Fruit fly (Drosophila melanogaster) whole organism, embryonic: ENCODE results near the gene Actn.

Experiments
- Bgb ChIP-seq: fragments of 200-800 bp; sonication (Bioruptor generic); IDR thresholded peaks from 2 replicates; pipeline ENCODE4 v1.3.6; 2022; ENCODE audit warnings: missing biosample characterization, missing genetic modification characterization; ENCODE audit not compliant: partially characterized antibody
- CG10147 ChIP-seq: fragments of 200-800 bp; sonication (Bioruptor generic); optimal IDR thresholded peaks from 2 replicates; lab custom pipeline; 2019; ENCODE audit warnings: missing biosample characterization, mild to moderate bottlenecking, missing genetic modification characterization, moderate library complexity
- CG11398 ChIP-seq: fragments of 200-800 bp; sonication (Bioruptor generic); optimal IDR thresholded peaks from 2 replicates; lab custom pipeline; 2016; ENCODE audit warnings: missing biosample characterization, missing genetic modification characterization
- CG12744 ChIP-seq: fragments of 200-800 bp; sonication (Bioruptor generic); optimal IDR thresholded peaks from 2 replicates; lab custom pipeline; 2016; ENCODE audit warnings: missing biosample characterization, missing genetic modification characterization
- CG12769 ChIP-seq: fragments of 200-800 bp; sonication (Bioruptor generic); optimal IDR thresholded peaks from 2 replicates; lab custom pipeline; 2019; ENCODE audit warnings: missing biosample characterization, mild to moderate bottlenecking, missing genetic modification characterization, moderate library complexity
- CG14014 ChIP-seq: fragments of 200-800 bp; sonication (Bioruptor generic); IDR thresholded peaks from 2 replicates; pipeline ENCODE4 v1.3.6; 2022; ENCODE audit warnings: missing biosample characterization, missing genetic modification characterization
- CG15269 ChIP-seq: fragments of 200-800 bp; sonication (Bioruptor generic); optimal IDR thresholded peaks from 2 replicates; lab custom pipeline; 2018; ENCODE audit warnings: missing biosample characterization, mild to moderate bottlenecking, missing genetic modification characterization, moderate library complexity
- CG15696 ChIP-seq: fragments of 200-800 bp; sonication (Bioruptor generic); optimal IDR thresholded peaks from 2 replicates; lab custom pipeline; 2019; ENCODE audit warnings: missing biosample characterization, mild to moderate bottlenecking, missing genetic modification characterization, moderate library complexity
- CG2129 ChIP-seq: fragments of 200-800 bp; sonication (Bioruptor generic); IDR thresholded peaks from 2 replicates; pipeline ENCODE4 v1.3.6; 2022; ENCODE audit warnings: missing biosample characterization, missing genetic modification characterization; ENCODE audit not compliant: partially characterized antibody
- CG2889 ChIP-seq: fragments of 200-800 bp; sonication (Bioruptor generic); IDR thresholded peaks from 3 replicates; pipeline ENCODE4 v1.3.6; 2022; ENCODE audit warnings: missing biosample characterization, missing genetic modification characterization
- CG30020 ChIP-seq: fragments of 200-800 bp; optimal IDR thresholded peaks from 2 replicates; lab custom pipeline; 2019; ENCODE audit warnings: missing biosample characterization, mild to moderate bottlenecking, missing genetic modification characterization, moderate library complexity
- CG31441 ChIP-seq: fragments of 200-800 bp; sonication (Bioruptor generic); IDR thresholded peaks from 2 replicates; pipeline ENCODE4 v1.3.6; 2022; ENCODE audit warnings: missing biosample characterization, missing genetic modification characterization
- CG34376 ChIP-seq: fragments of 200-800 bp; sonication (Bioruptor generic); optimal IDR thresholded peaks from 2 replicates; lab custom pipeline; 2018; ENCODE audit warnings: missing biosample characterization, mild to moderate bottlenecking, missing genetic modification characterization
- CG42726 ChIP-seq: fragments of 200-800 bp; sonication (Bioruptor generic); IDR thresholded peaks from 2 replicates; pipeline ENCODE4 v1.3.6; 2022; ENCODE audit warnings: missing biosample characterization, missing genetic modification characterization; ENCODE audit not compliant: partially characterized antibody
- CG4360 ChIP-seq: fragments of 200-800 bp; sonication (Bioruptor generic); IDR thresholded peaks from 2 replicates; pipeline ENCODE4 v1.3.6; 2022; ENCODE audit warnings: missing biosample characterization, missing genetic modification characterization
- CG4707 ChIP-seq: fragments of 200-800 bp; sonication (Bioruptor generic); optimal IDR thresholded peaks from 2 replicates; lab custom pipeline; 2018; ENCODE audit warnings: missing biosample characterization, mild to moderate bottlenecking, missing genetic modification characterization, moderate library complexity
- CG6689 ChIP-seq: fragments of 200-800 bp; sonication (Bioruptor generic); IDR thresholded peaks from 2 replicates; pipeline ENCODE4 v1.3.6; 2022; ENCODE audit warnings: missing biosample characterization, missing genetic modification characterization
- CG6765 ChIP-seq: fragments of 200-800 bp; sonication (Bioruptor generic); optimal IDR thresholded peaks from 3 replicates; lab custom pipeline; 2017; ENCODE audit warnings: missing biosample characterization, mild to moderate bottlenecking, missing genetic modification characterization
- CG7556 ChIP-seq: fragments of 200-800 bp; sonication (Bioruptor generic); optimal IDR thresholded peaks from 2 replicates; lab custom pipeline; 2017; ENCODE audit warnings: missing biosample characterization, mild to moderate bottlenecking, missing genetic modification characterization
- CG8290 ChIP-seq, 3 experiments: fragments of 200-800 bp; sonication (Bioruptor generic); optimal IDR thresholded peaks; 2 replicates each; lab custom pipeline; 2016 to 2019; ENCODE audit warnings: missing biosample characterization in 3 of 3, missing genetic modification characterization in 3 of 3, mild to moderate bottlenecking in 2 of 3, moderate library complexity in 1 of 3
- Eip74EF ChIP-seq, 2 experiments: fragments of 200-800 bp in 1 of 2; fragments of >200 bp in 1 of 2; sonication (Bioruptor generic) in 1 of 2; optimal IDR thresholded peaks; 2 replicates each; lab custom pipeline; 2017 to 2019; ENCODE audit warnings: missing biosample characterization in 2 of 2, missing genetic modification characterization in 2 of 2, mild to moderate bottlenecking in 1 of 2, moderate library complexity in 1 of 2
- MBD-R2 ChIP-seq: fragments of 200-800 bp; sonication (Bioruptor generic); IDR thresholded peaks from 2 replicates; pipeline ENCODE4 v1.3.6; 2022; ENCODE audit warnings: missing biosample characterization, missing genetic modification characterization
- Meics ChIP-seq: fragments of 200-800 bp; sonication (Bioruptor generic); optimal IDR thresholded peaks from 2 replicates; lab custom pipeline; 2017; ENCODE audit warnings: missing biosample characterization, mild to moderate bottlenecking, missing genetic modification characterization
- Myb ChIP-seq: fragments of 200-800 bp; sonication (Bioruptor generic); optimal IDR thresholded peaks from 2 replicates; lab custom pipeline; 2016; ENCODE audit warnings: missing biosample characterization, missing genetic modification characterization
- Neu2 ChIP-seq: fragments of 200-800 bp; sonication (Bioruptor generic); optimal IDR thresholded peaks from 3 replicates; lab custom pipeline; 2016; ENCODE audit warnings: missing biosample characterization, missing genetic modification characterization, borderline replicate concordance
- Nf-YA ChIP-seq: fragments of 200-800 bp; sonication (Bioruptor generic); IDR thresholded peaks from 2 replicates; pipeline ENCODE4 v1.3.6; 2022; ENCODE audit warnings: missing biosample characterization, missing genetic modification characterization
- Nf-YB ChIP-seq: fragments of 200-800 bp; sonication (Bioruptor generic); optimal IDR thresholded peaks from 3 replicates; lab custom pipeline; 2019; ENCODE audit warnings: missing biosample characterization, mild to moderate bottlenecking, missing genetic modification characterization, moderate library complexity
- NfI ChIP-seq: fragments of 200-800 bp; sonication (Bioruptor generic); optimal IDR thresholded peaks from 3 replicates; lab custom pipeline; 2018; ENCODE audit warnings: missing biosample characterization, mild to moderate bottlenecking, missing genetic modification characterization, moderate library complexity
- Opbp ChIP-seq: fragments of 200-800 bp; sonication (Bioruptor generic); IDR thresholded peaks from 3 replicates; pipeline ENCODE4 v1.3.6; 2022; ENCODE audit warnings: missing biosample characterization, missing genetic modification characterization; ENCODE audit not compliant: partially characterized antibody
- bab2 ChIP-seq: fragments of 200-800 bp; sonication (Bioruptor generic); optimal IDR thresholded peaks from 2 replicates; lab custom pipeline; 2016; ENCODE audit warnings: missing biosample characterization, missing genetic modification characterization
- btn ChIP-seq: fragments of 200-800 bp; sonication (Bioruptor generic); optimal IDR thresholded peaks from 2 replicates; lab custom pipeline; 2016; ENCODE audit warnings: missing biosample characterization, missing genetic modification characterization
- disco-r ChIP-seq: fragments of 200-800 bp; sonication (Bioruptor generic); optimal IDR thresholded peaks from 2 replicates; lab custom pipeline; 2016; ENCODE audit warnings: missing biosample characterization, missing genetic modification characterization
- grau ChIP-seq: fragments of 200-800 bp; optimal IDR thresholded peaks from 3 replicates; lab custom pipeline; 2019; ENCODE audit warnings: missing biosample characterization, mild to moderate bottlenecking, missing genetic modification characterization, moderate library complexity
- ham ChIP-seq: fragments of 200-800 bp; sonication (Bioruptor generic); IDR thresholded peaks from 2 replicates; pipeline ENCODE4 v1.3.6; 2022; ENCODE audit warnings: missing biosample characterization, missing genetic modification characterization
- lmd ChIP-seq: fragments of 200-800 bp; sonication (Bioruptor generic); IDR thresholded peaks from 2 replicates; pipeline ENCODE4 v1.3.6; 2022; ENCODE audit warnings: missing biosample characterization, missing genetic modification characterization
- nerfin-2 ChIP-seq: fragments of 200-800 bp; sonication (Bioruptor generic); IDR thresholded peaks from 2 replicates; pipeline ENCODE4 v1.3.6; 2022; ENCODE audit warnings: missing biosample characterization, missing genetic modification characterization; ENCODE audit not compliant: partially characterized antibody
- oc ChIP-seq: fragments of 200-800 bp; sonication (Bioruptor generic); optimal IDR thresholded peaks from 2 replicates; lab custom pipeline; 2018; ENCODE audit warnings: missing biosample characterization, mild to moderate bottlenecking, missing genetic modification characterization, moderate library complexity
- onecut ChIP-seq: fragments of 200-800 bp; sonication (Bioruptor generic); IDR thresholded peaks from 2 replicates; pipeline ENCODE4 v1.3.6; 2022; ENCODE audit warnings: missing biosample characterization, missing genetic modification characterization
- p53 ChIP-seq: fragments of 200-800 bp; sonication (Bioruptor generic); optimal IDR thresholded peaks from 2 replicates; lab custom pipeline; 2016; ENCODE audit warnings: missing biosample characterization, missing genetic modification characterization
- pfk ChIP-seq: fragments of 200-800 bp; sonication (Bioruptor generic); optimal IDR thresholded peaks from 2 replicates; lab custom pipeline; 2018; ENCODE audit warnings: missing biosample characterization, mild to moderate bottlenecking, missing genetic modification characterization, moderate library complexity
- phol ChIP-seq: fragments of 200-800 bp; sonication (Bioruptor generic); optimal IDR thresholded peaks from 3 replicates; lab custom pipeline; 2018; ENCODE audit warnings: missing biosample characterization, mild to moderate bottlenecking, missing genetic modification characterization, moderate library complexity
- ro ChIP-seq: fragments of 200-800 bp; sonication (Bioruptor generic); IDR thresholded peaks from 2 replicates; pipeline ENCODE4 v1.3.6; 2022; ENCODE audit warnings: missing biosample characterization, missing genetic modification characterization
- sima ChIP-seq: fragments of 200-800 bp; sonication (Bioruptor generic); optimal IDR thresholded peaks from 2 replicates; lab custom pipeline; 2016; ENCODE audit warnings: missing biosample characterization, missing genetic modification characterization
- slbo ChIP-seq: fragments of 200-800 bp; sonication (Bioruptor generic); IDR thresholded peaks from 2 replicates; pipeline ENCODE4 v1.3.6; 2022; ENCODE audit warnings: missing biosample characterization, missing genetic modification characterization
- stc ChIP-seq: fragments of 200-800 bp; sonication (Bioruptor generic); IDR thresholded peaks from 2 replicates; pipeline ENCODE4 v1.3.6; 2022; ENCODE audit warnings: missing biosample characterization, missing genetic modification characterization
- tio ChIP-seq: fragments of 200-800 bp; sonication (Bioruptor generic); optimal IDR thresholded peaks from 2 replicates; lab custom pipeline; 2017; ENCODE audit warnings: missing biosample characterization, missing genetic modification characterization, inconsistent platforms
- tll ChIP-seq, 2 experiments: fragments of 200-800 bp in 1 of 2; fragments of >200 bp in 1 of 2; sonication (Bioruptor generic) in 1 of 2; optimal IDR thresholded peaks; 2 replicates each; lab custom pipeline; 2017 to 2019; ENCODE audit warnings: missing biosample characterization in 2 of 2, missing genetic modification characterization in 2 of 2, mild to moderate bottlenecking in 1 of 2, moderate library complexity in 1 of 2
- unc-4 ChIP-seq: fragments of 200-800 bp; sonication (Bioruptor generic); IDR thresholded peaks from 2 replicates; pipeline ENCODE4 v1.3.6; 2022; ENCODE audit warnings: missing biosample characterization, missing genetic modification characterization; ENCODE audit not compliant: partially characterized antibody
- z ChIP-seq: fragments of 200-800 bp; sonication (Bioruptor generic); IDR thresholded peaks from 3 replicates; pipeline ENCODE4 v1.3.6; 2022; ENCODE audit warnings: missing biosample characterization, missing genetic modification characterization

Gene Actn

DNA sequence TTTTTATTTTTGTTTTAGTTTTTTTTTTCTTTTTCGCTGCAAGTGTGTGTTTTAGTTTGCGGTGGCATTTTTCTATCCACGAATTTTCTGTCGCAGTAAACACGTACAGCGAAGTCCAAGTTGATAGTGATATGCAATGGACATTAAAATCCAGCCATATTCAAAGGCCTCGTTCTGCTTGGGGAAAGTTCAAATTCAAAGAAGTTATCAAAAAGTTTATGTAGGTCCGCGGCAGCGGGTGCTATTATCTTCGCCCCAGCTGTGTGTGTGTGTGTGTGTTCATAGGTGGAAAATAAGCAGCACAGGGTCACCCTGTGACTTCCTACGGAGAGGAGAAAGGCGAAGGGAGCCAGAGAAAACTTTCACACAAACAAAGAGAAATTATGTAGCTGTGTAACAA lies 45.4 kb upstream of the Actn start (continued):
- TF ChIP-seq CG31441 (GFP tag; lab: Robert Waterston, UW) (peak; percentile 56; the same call in 1 of the 2 replicates), onecut (0 out of 2 replicates have a peak, but pooled peaks have one; percentile 27), Nf-YA (GFP tag; lab: Robert Waterston, UW) (no peak), CG2889 (GFP tag; lab: Robert Waterston, UW) (peak; percentile 50; the same call in 1 of the 3 replicates), disco-r (GFP tag; lab: Kevin White, UChicago) (no peak), tio (GFP tag; lab: Kevin White, UChicago) (no peak), sima (GFP tag; lab: Kevin White, UChicago) (no peak), CG4707 (GFP tag; lab: Kevin White, UChicago) (peak; percentile 65), ham (no peak), CG12769 (tag; lab: Kevin White, UChicago) (peak; percentile 67), ro (GFP tag; lab: Robert Waterston, UW) (no peak), Myb (GFP tag; lab: Kevin White, UChicago) (peak; percentile 40), oc (tag; lab: Kevin White, UChicago) (peak; percentile 70), MBD-R2 (no peak), nerfin-2 (GFP tag; lab: Robert Waterston, UW) (no peak), CG8290 (GFP tag; optimal IDR thresholded peaks at IDR 0.05; lab: Kevin White, UChicago) (no peak), CG8290 (tag; optimal IDR thresholded peaks at IDR 0.05; lab: Kevin White, UChicago) (peak in 1 of 2 experiments; percentile 90), NfI (GFP tag; lab: Kevin White, UChicago) (peak; percentile 68), CG7556 (peak; percentile 57), CG10147 (GFP tag; lab: Kevin White, UChicago) (no peak), bab2 (peak; percentile 70), grau (peak; percentile 60), CG2129 (GFP tag; lab: Robert Waterston, UW) (no peak), unc-4 (GFP tag; lab: Robert Waterston, UW) (no peak), CG15696 (tag; lab: Kevin White, UChicago) (no peak), CG15269 (peak; percentile 74), CG30020 (tag; lab: Kevin White, UChicago) (no peak), CG4360 (0 out of 2 replicates have a peak, but pooled peaks have one; percentile 33), phol (tag; lab: Kevin White, UChicago) (peak; percentile 53), CG6765 (GFP tag; lab: Kevin White, UChicago) (no peak), z (GFP tag; lab: Robert Waterston, UW) (no peak), btn (no peak), CG6689 (peak; percentile 71), CG14014 (GFP tag; lab: Robert Waterston, UW) (peak; percentile 49; the same call in 1 of the 2 replicates), CG11398 (GFP tag; lab: Kevin White, UChicago) (peak; percentile 56), Neu2 (GFP tag; lab: Kevin White, UChicago) (no peak), Meics (GFP tag; lab: Kevin White, UChicago) (peak; percentile 33), tll (GFP tag; optimal IDR thresholded peaks at IDR 0.05; lab: Kevin White, UChicago) (no peak), pfk (GFP tag; lab: Kevin White, UChicago) (no peak), Opbp (GFP tag; lab: Robert Waterston, UW) (no peak), Nf-YB (GFP tag; lab: Kevin White, UChicago) (peak; percentile 36), CG42726 (GFP tag; lab: Robert Waterston, UW) (no peak), slbo (GFP tag; lab: Robert Waterston, UW) (peak; percentile 76), CG34376 (GFP tag; lab: Kevin White, UChicago) (no peak), CG12744 (no peak), Eip74EF (GFP tag; optimal IDR thresholded peaks at IDR 0.05; lab: Kevin White, UChicago) (peak in 1 of 2 experiments; percentile 3), lmd (GFP tag; lab: Robert Waterston, UW) (peak; percentile 67), Bgb (GFP tag; lab: Robert Waterston, UW) (no peak), p53 (GFP tag; lab: Kevin White, UChicago) (no peak), stc (peak; percentile 67)
